Fruit fly (Drosophila melanogaster): ENCODE data around the gene tara.
A peak's percentile ranks its signal among the peaks of the same experiment; 100 is the strongest.

tara gene

DNA sequence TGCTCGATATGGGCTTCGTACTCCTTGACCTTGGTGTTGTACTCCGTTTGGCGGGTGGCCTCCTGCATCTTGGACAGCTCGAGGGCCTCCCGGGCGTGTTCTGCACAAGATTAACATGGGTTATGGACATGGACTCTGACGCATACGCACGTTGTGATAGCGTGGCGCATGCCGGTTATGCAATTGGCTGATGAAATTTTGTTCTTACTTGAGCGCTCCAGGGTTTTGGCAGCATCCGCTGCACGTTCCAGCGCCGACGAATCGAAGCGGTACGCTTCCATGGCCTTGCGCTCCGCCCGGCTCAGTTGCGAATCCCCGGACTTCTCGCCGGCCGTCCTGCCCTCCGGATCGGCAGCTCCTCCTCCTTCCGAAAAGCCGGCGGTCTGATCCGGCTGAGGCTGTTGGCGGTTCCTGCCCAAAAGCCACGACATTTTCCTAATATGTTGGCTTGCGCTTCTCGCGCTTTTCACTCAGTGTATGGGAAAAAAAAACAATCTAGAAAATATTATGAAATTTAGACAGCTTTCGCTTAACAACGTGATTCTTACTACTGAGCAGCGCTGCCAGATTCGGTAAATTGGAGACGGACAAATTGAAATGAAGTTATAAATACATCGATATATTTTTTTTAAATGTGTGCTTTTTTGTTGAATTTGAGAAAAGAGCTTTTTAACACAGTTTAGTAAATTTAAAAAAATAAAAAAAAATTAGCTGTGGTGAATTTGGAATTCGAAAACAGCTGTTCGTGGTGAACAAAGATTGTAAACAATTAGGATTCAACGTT lies 38.3 kb downstream of the tara start, which contains the start of the genes bor and asun (continued):
- TF ChIP-seq bowl (GFP tag; IDR thresholded peaks at IDR 0.05) (no peak), Doc3 (GFP tag; IDR thresholded peaks at IDR 0.05; ENCODE audit: partially characterized antibody) (peak; percentile 69), D (optimal IDR thresholded peaks at IDR 0.05) (no peak), D (GFP tag; optimal IDR thresholded peaks at IDR 0.05) (no peak), CG1024 (GFP tag; IDR thresholded peaks at IDR 0.05) (no peak), kah (GFP tag; optimal IDR thresholded peaks at IDR 0.05) (no peak), C15 (GFP tag; IDR thresholded peaks at IDR 0.05) (no peak), CG30020 (tag; optimal IDR thresholded peaks at IDR 0.05) (no peak), sug (tag; optimal IDR thresholded peaks at IDR 0.05) (no peak), Myb (GFP tag; optimal IDR thresholded peaks at IDR 0.05) (peak; percentile 40), CHES-1-like (GFP tag; optimal IDR thresholded peaks at IDR 0.05) (peak; percentile 20), CG17802 (tag; optimal IDR thresholded peaks at IDR 0.05) (no peak), CG13624 (GFP tag; optimal IDR thresholded peaks at IDR 0.05) (no peak), cwo (GFP tag; optimal IDR thresholded peaks at IDR 0.05) (no peak), Adf1 (GFP tag; IDR thresholded peaks at IDR 0.05) (no peak), Ets65A (GFP tag) (no peak), CG10274 (GFP tag; optimal IDR thresholded peaks at IDR 0.05) (no peak), CG42726 (GFP tag; IDR thresholded peaks at IDR 0.05; ENCODE audit: partially characterized antibody) (no peak), CG4282 (GFP tag; optimal IDR thresholded peaks at IDR 0.05) (no peak), usp (GFP tag; optimal IDR thresholded peaks at IDR 0.05) (no peak), Dad (GFP tag; optimal IDR thresholded peaks at IDR 0.05) (no peak), HLHmδ (GFP tag; optimal IDR thresholded peaks at IDR 0.05) (no peak), sna (GFP tag; IDR thresholded peaks at IDR 0.05; ENCODE audit: partially characterized antibody) (peak; percentile 64), Mad (GFP tag; optimal IDR thresholded peaks at IDR 0.05) (no peak), inv (GFP tag; IDR thresholded peaks at IDR 0.05; ENCODE audit: partially characterized antibody) (peak; percentile 60; the same call in 1 of the 2 replicates), pita (GFP tag; optimal IDR thresholded peaks at IDR 0.05) (no peak), CG9817 (tag; optimal IDR thresholded peaks at IDR 0.05) (no peak), CG4424 (GFP tag; optimal IDR thresholded peaks at IDR 0.05) (no peak), Abd-B (GFP tag; optimal IDR thresholded peaks at IDR 0.05) (no peak), CG4820 (GFP tag; optimal IDR thresholded peaks at IDR 0.05) (no peak), Fer1 (GFP tag; optimal IDR thresholded peaks at IDR 0.05) (peak; percentile 59), CG2202 (tag; optimal IDR thresholded peaks at IDR 0.05) (no peak), CG4328 (GFP tag; optimal IDR thresholded peaks at IDR 0.05) (no peak), caup (GFP tag; optimal IDR thresholded peaks at IDR 0.05; ENCODE audit: severe bottlenecking) (no peak), CG17328 (GFP tag; IDR thresholded peaks at IDR 0.05) (peak; percentile 19; the same call in 1 of the 2 replicates), Spps (tag; optimal IDR thresholded peaks at IDR 0.05) (peak; percentile 12), CG11085 (GFP tag; IDR thresholded peaks at IDR 0.05) (no peak), da (GFP tag; optimal IDR thresholded peaks at IDR 0.05) (no peak), tio (GFP tag; optimal IDR thresholded peaks at IDR 0.05) (no peak), Usf (GFP tag; optimal IDR thresholded peaks at IDR 0.05) (no peak), vvl (GFP tag; IDR thresholded peaks at IDR 0.05) (peak; percentile 43; the same call in 1 of the 2 replicates), CG3847 (GFP tag; IDR thresholded peaks at IDR 0.05) (no peak), bcd (GFP tag; optimal IDR thresholded peaks at IDR 0.05) (no peak), CG17612 (GFP tag; IDR thresholded peaks at IDR 0.05) (no peak), sd (tag; optimal IDR thresholded peaks at IDR 0.05) (no peak), CG6254 (GFP tag; optimal IDR thresholded peaks at IDR 0.05) (no peak), NK7.1 (GFP tag; optimal IDR thresholded peaks at IDR 0.05) (peak; percentile 6), CG5245 (GFP tag; optimal IDR thresholded peaks at IDR 0.05) (no peak), CG15011 (GFP tag; optimal IDR thresholded peaks at IDR 0.05) (no peak), jigr1 (GFP tag; IDR thresholded peaks at IDR 0.05) (no peak)
